Worm (Caenorhabditis elegans): ENCODE data around the gene srr-9.

Gene srr-9

ce11 chrV:7747132-7747531, 9.3 kb downstream of the srr-9 start:
- peak in 1 of 2 experiments; percentile 97 for TF ChIP-seq unc-62 (GFP tag; optimal IDR thresholded peaks at IDR 0.05 in 1 of 2)
- no peak for TF ChIP-seq unc-62 (tag; optimal IDR thresholded peaks at IDR 0.05)
- TF ChIP-seq nhr-11 (tag; optimal IDR thresholded peaks at IDR 0.05): no peak

- TF ChIP-seq spr-3 (GFP tag; optimal IDR thresholded peaks at IDR 0.05) (no peak), nhr-48 (tag; optimal IDR thresholded peaks at IDR 0.05) (peak; percentile 61), dmd-6 (GFP tag; IDR thresholded peaks at IDR 0.05) (peak; percentile 94), unc-130 (GFP tag; optimal IDR thresholded peaks at IDR 0.05) (no peak), Y75B8A.6 (GFP tag; IDR thresholded peaks at IDR 0.05) (no peak), lin-1 (GFP tag; IDR thresholded peaks at IDR 0.05) (peak; percentile 29; the same call in 1 of the 2 replicates), tra-1 (GFP tag; IDR thresholded peaks at IDR 0.05) (peak; percentile 87; the same call in 1 of the 2 replicates), mes-2 (tag; optimal IDR thresholded peaks at IDR 0.05; ENCODE audit: poor library complexity, severe bottlenecking) (no peak), ces-1 (GFP tag; optimal IDR thresholded peaks at IDR 0.05) (no peak), mdt-29 (GFP tag; IDR thresholded peaks at IDR 0.05) (peak; percentile 33; the same call in 1 of the 2 replicates), unc-62 (GFP tag; optimal IDR thresholded peaks at IDR 0.05 in 1 of 2) (peak in 1 of 2 experiments; percentile 52), unc-62 (tag; optimal IDR thresholded peaks at IDR 0.05) (no peak), dve-1 (tag; optimal IDR thresholded peaks at IDR 0.05; ENCODE audit: insufficient read depth) (no peak), F26F4.8 (GFP tag; conservative IDR thresholded peaks at IDR 0.05) (no peak), hlh-11 (tag; optimal IDR thresholded peaks at IDR 0.05) (peak; percentile 17), tag-97 (GFP tag; IDR thresholded peaks at IDR 0.05) (no peak), ztf-11 (tag; optimal IDR thresholded peaks at IDR 0.05) (no peak), hif-1 (tag; optimal IDR thresholded peaks at IDR 0.05) (no peak)
Observed at ce11 chrV:7747987-7748607, 10.3 kb downstream of the srr-9 start.

ce11 chrV:7749708-7750107, 11.9 kb downstream of the srr-9 start:
- TF ChIP-seq hlh-11 (tag; optimal IDR thresholded peaks at IDR 0.05) (peak; percentile 23), daf-16 (GFP tag; optimal IDR thresholded peaks at IDR 0.05) (peak in 1 of 2 experiments; percentile 15), daf-16 (tag; optimal IDR thresholded peaks at IDR 0.05) (no peak), T26A8.4 (GFP tag; IDR thresholded peaks at IDR 0.05) (no peak), tra-1 (GFP tag; IDR thresholded peaks at IDR 0.05) (peak; percentile 46; the same call in 1 of the 2 replicates), dmd-6 (GFP tag; IDR thresholded peaks at IDR 0.05) (peak; percentile 56)

ce11 chrV:7754557-7754956, 16.7 kb downstream of the srr-9 start, which contains the start of gene T05B11.4:
Gene T05B11.4 (minus strand): TSS chrV:7754657.
- TF ChIP-seq nhr-76 (tag; optimal IDR thresholded peaks at IDR 0.05): no peak
- no peak for TF ChIP-seq dmd-6 (GFP tag; IDR thresholded peaks at IDR 0.05)
- no peak for TF ChIP-seq ceh-20 (GFP tag; IDR thresholded peaks at IDR 0.05)
- no peak for TF ChIP-seq saeg-2 (GFP tag; IDR thresholded peaks at IDR 0.05)
- no peak for TF ChIP-seq mxl-3 (GFP tag; optimal IDR thresholded peaks at IDR 0.05)

- TF ChIP-seq rbr-2 (tag; optimal IDR thresholded peaks at IDR 0.05) (no peak), mep-1 (tag; optimal IDR thresholded peaks at IDR 0.05) (no peak), F44E2.7 (GFP tag; IDR thresholded peaks at IDR 0.05) (no peak), unc-62 (GFP tag; optimal IDR thresholded peaks at IDR 0.05 in 1 of 2) (no peak), unc-62 (tag; optimal IDR thresholded peaks at IDR 0.05) (no peak), ceh-20 (GFP tag; IDR thresholded peaks at IDR 0.05) (no peak), daf-16 (GFP tag; optimal IDR thresholded peaks at IDR 0.05) (no peak), daf-16 (tag; optimal IDR thresholded peaks at IDR 0.05) (peak; percentile 56), spr-1 (tag; optimal IDR thresholded peaks at IDR 0.05) (no peak), nhr-11 (tag; optimal IDR thresholded peaks at IDR 0.05) (no peak), pqm-1 (tag; optimal IDR thresholded peaks at IDR 0.05) (peak; percentile 38), madf-5 (GFP tag; IDR thresholded peaks at IDR 0.05) (no peak)
Observed at ce11 chrV:7755991-7756390, 18.2 kb downstream of the srr-9 start.

Data from whole organism, L4 larva.